Worm (Caenorhabditis elegans) whole organism, L1 larva: ENCODE results near the gene wrt-1.

Source experiments
- aha-1 ChIP-seq: fragments of 150-350 bp; optimal IDR thresholded peaks from 2 replicates; lab custom pipeline; 2014; ENCODE audit warnings: missing biosample characterization, missing genetic modification characterization
- aly-2 ChIP-seq: fragments of 150-350 bp; optimal IDR thresholded peaks from 2 replicates; lab custom pipeline; 2014; ENCODE audit warnings: missing biosample characterization, missing genetic modification characterization
- ama-1 ChIP-seq: fragments of 150-350 bp; optimal IDR thresholded peaks from 2 replicates; lab custom pipeline; 2014
- ceh-90 ChIP-seq: sonication (generic microtip); optimal IDR thresholded peaks from 2 replicates; lab custom pipeline; 2016; ENCODE audit warnings: missing genetic modification characterization, missing compliant biosample characterization
- ces-1 ChIP-seq: fragments of 150-350 bp; optimal IDR thresholded peaks from 2 replicates; lab custom pipeline; 2014; ENCODE audit warnings: missing biosample characterization, missing genetic modification reagents, missing genetic modification characterization
- egl-27 ChIP-seq, 2 experiments: fragments of 150-350 bp in 1 of 2; sonication (generic microtip); optimal IDR thresholded peaks; 3 replicates each; lab custom pipeline; 2017 to 2018; ENCODE audit warnings: missing biosample characterization in 2 of 2, missing genetic modification characterization in 2 of 2, missing genetic modification reagents in 2 of 2
- elt-2 ChIP-seq: sonication (generic microtip); optimal IDR thresholded peaks from 2 replicates; lab custom pipeline; 2016; ENCODE audit warnings: missing genetic modification characterization, mild to moderate bottlenecking, inconsistent platforms, missing compliant biosample characterization, missing genetic modification reagents
- mdl-1 ChIP-seq, 2 experiments: fragments of 150-350 bp; optimal IDR thresholded peaks; 2 replicates each; lab custom pipeline; 2014 to 2017; ENCODE audit warnings: missing biosample characterization in 2 of 2, missing genetic modification characterization in 2 of 2, inconsistent platforms in 1 of 2
- mep-1 ChIP-seq: fragments of 150-350 bp; optimal IDR thresholded peaks from 2 replicates; lab custom pipeline; 2014; ENCODE audit warnings: missing biosample characterization, missing genetic modification characterization
- skn-1 ChIP-seq: fragments of 150-350 bp; optimal IDR thresholded peaks from 2 replicates; lab custom pipeline; 2014; ENCODE audit warnings: missing biosample characterization, missing genetic modification characterization
- snu-23 ChIP-seq: sonication (generic microtip); optimal IDR thresholded peaks from 2 replicates; lab custom pipeline; 2016; ENCODE audit warnings: missing genetic modification characterization, missing compliant biosample characterization
- xbp-1 ChIP-seq: sonication (generic microtip); optimal IDR thresholded peaks from 2 replicates; lab custom pipeline; 2016; ENCODE audit warnings: missing genetic modification characterization, missing compliant biosample characterization

DNA sequence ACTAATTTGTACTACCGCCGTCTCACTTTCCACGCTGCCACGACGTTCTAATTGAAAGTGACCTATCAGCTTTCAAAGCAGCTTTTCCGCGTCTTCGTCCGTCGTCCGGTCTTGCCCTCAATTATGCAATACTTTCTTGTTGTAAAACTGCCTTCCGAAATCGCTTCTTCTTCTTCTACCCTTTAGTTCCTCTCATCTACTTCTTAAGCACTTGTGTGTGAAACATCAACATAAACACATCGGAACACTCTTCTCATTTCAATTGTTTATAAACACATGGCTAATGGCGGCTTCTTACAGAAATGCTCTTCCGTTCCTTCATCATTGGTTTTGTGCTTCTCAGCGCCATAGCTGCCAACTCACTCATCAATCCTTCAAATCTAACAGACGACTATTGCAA is 39.5 kb downstream of the wrt-1 start, which contains the start of gene F35D2.3:
- TF ChIP-seq mep-1 (tag; lab: Kevin White, UChicago) = no peak
- no peak for TF ChIP-seq ama-1
- TF ChIP-seq xbp-1 (tag; lab: Kevin White, UChicago) = no peak
- TF ChIP-seq aly-2 (tag; lab: Kevin White, UChicago) = no peak
- TF ChIP-seq ceh-90 = no peak
- no peak for TF ChIP-seq skn-1 (tag; lab: Kevin White, UChicago)
- no peak for TF ChIP-seq egl-27 (tag; optimal IDR thresholded peaks at IDR 0.05; lab: Kevin White, UChicago)
- TF ChIP-seq snu-23 (GFP tag; lab: Kevin White, UChicago) = no peak
- TF ChIP-seq aha-1 (tag; lab: Kevin White, UChicago) = no peak
- no peak for TF ChIP-seq mdl-1 (tag; optimal IDR thresholded peaks at IDR 0.05; lab: Kevin White, UChicago)
- no peak for TF ChIP-seq ces-1 (GFP tag; lab: Kevin White, UChicago)
- no peak for TF ChIP-seq elt-2
